Fruit fly (Drosophila melanogaster) whole organism, wandering third instar larva: ENCODE measurements around the gene Cubn2.

ENCODE experiments used
- Abd-B ChIP-seq: fragments of >200 bp; optimal IDR thresholded peaks from 2 replicates; lab custom pipeline; 2017; ENCODE audit warnings: missing biosample characterization, missing genetic modification characterization
- CG32264 ChIP-seq: fragments of 200-800 bp; sonication (Bioruptor generic); optimal IDR thresholded peaks from 2 replicates; lab custom pipeline; 2016; ENCODE audit warnings: missing biosample characterization, missing genetic modification characterization
- CG9705 ChIP-seq: fragments of 200-800 bp; sonication (Bioruptor generic); optimal IDR thresholded peaks from 2 replicates; lab custom pipeline; 2018; ENCODE audit warnings: missing biosample characterization, mild to moderate bottlenecking, missing genetic modification characterization
- Dfd ChIP-seq: fragments of >200 bp; optimal IDR thresholded peaks from 2 replicates; lab custom pipeline; 2017; ENCODE audit warnings: missing biosample characterization, missing genetic modification characterization
- Dif ChIP-seq: fragments of 200-275, 200-300 bp; sonication (Bioruptor generic); optimal IDR thresholded peaks from 2 replicates; lab custom pipeline; 2018; ENCODE audit warnings: missing biosample characterization, missing genetic modification characterization; ENCODE audit not compliant: partially characterized antibody
- GATAd ChIP-seq: sonication (Bioruptor generic); optimal IDR thresholded peaks from 2 replicates; lab custom pipeline; 2016; ENCODE audit warnings: missing biosample characterization, missing genetic modification characterization
- HLH106 ChIP-seq: fragments of 200-800 bp; optimal IDR thresholded peaks from 3 replicates; lab custom pipeline; 2019; ENCODE audit warnings: missing biosample characterization, mild to moderate bottlenecking, missing genetic modification characterization, moderate library complexity
- Hnf4 ChIP-seq: fragments of 200-800 bp; sonication (Bioruptor generic); optimal IDR thresholded peaks from 2 replicates; lab custom pipeline; 2016; ENCODE audit warnings: missing biosample characterization, mild to moderate bottlenecking, missing genetic modification characterization
- Hr78 ChIP-seq: fragments of >200 bp; optimal IDR thresholded peaks from 2 replicates; lab custom pipeline; 2017; ENCODE audit warnings: missing biosample characterization, missing genetic modification characterization
- Hr83 ChIP-seq: fragments of 200-300 bp; sonication (Bioruptor generic); optimal IDR thresholded peaks from 2 replicates; lab custom pipeline; 2016; ENCODE audit warnings: missing biosample characterization, mild to moderate bottlenecking, missing genetic modification characterization, moderate library complexity; ENCODE audit not compliant: poor library complexity, severe bottlenecking
- Jra ChIP-seq: sonication (Bioruptor generic); optimal IDR thresholded peaks from 2 replicates; lab custom pipeline; 2016; ENCODE audit warnings: missing biosample characterization, missing genetic modification characterization
- Mio ChIP-seq: sonication (Bioruptor generic); optimal IDR thresholded peaks from 2 replicates; lab custom pipeline; 2016; ENCODE audit warnings: missing biosample characterization, missing genetic modification characterization
- Myc ChIP-seq: fragments of >200 bp; optimal IDR thresholded peaks from 2 replicates; lab custom pipeline; 2017
- N ChIP-seq: fragments of >200 bp; optimal IDR thresholded peaks from 2 replicates; lab custom pipeline; 2018; ENCODE audit warnings: missing biosample characterization, missing external identifiers, missing genetic modification characterization
- OdsH ChIP-seq: fragments of 200-800 bp; sonication (Bioruptor generic); optimal IDR thresholded peaks from 2 replicates; lab custom pipeline; 2016; ENCODE audit warnings: missing biosample characterization, mild to moderate bottlenecking, missing genetic modification characterization
- Rel ChIP-seq, 2 experiments: fragments of 200-800 bp; sonication (Bioruptor generic) in 1 of 2; optimal IDR thresholded peaks; 2 replicates in 1 of 2; 3 replicates in 1 of 2; lab custom pipeline; 2016 to 2019; ENCODE audit warnings: mild to moderate bottlenecking in 2 of 2, missing biosample characterization in 2 of 2, missing genetic modification characterization in 2 of 2, moderate library complexity in 1 of 2
- Sp1 ChIP-seq: fragments of 200-800 bp; sonication (Bioruptor generic); optimal IDR thresholded peaks from 3 replicates; lab custom pipeline; 2019; ENCODE audit warnings: missing biosample characterization, mild to moderate bottlenecking, missing genetic modification characterization, moderate library complexity
- Vsx2 ChIP-seq: fragments of 200-300, 225-300 bp; sonication (Bioruptor generic); optimal IDR thresholded peaks from 2 replicates; lab custom pipeline; 2018; ENCODE audit warnings: missing biosample characterization, missing genetic modification characterization; ENCODE audit not compliant: partially characterized antibody
- br ChIP-seq: fragments of 200-800 bp; sonication (Bioruptor generic); optimal IDR thresholded peaks from 2 replicates; lab custom pipeline; 2016; ENCODE audit warnings: missing biosample characterization, missing genetic modification characterization
- brk ChIP-seq: fragments of 200-800 bp; sonication (Bioruptor generic); optimal IDR thresholded peaks from 2 replicates; lab custom pipeline; 2016; ENCODE audit warnings: missing biosample characterization, mild to moderate bottlenecking, missing genetic modification characterization
- dl ChIP-seq, 2 experiments: fragments of 175-275, 200-275 bp in 1 of 2; fragments of 200-275 bp in 1 of 2; sonication (Bioruptor generic); optimal IDR thresholded peaks; lab custom pipeline; 2018; ENCODE audit warnings: mild to moderate bottlenecking in 2 of 2, missing biosample characterization in 2 of 2, missing genetic modification characterization in 2 of 2, moderate library complexity in 2 of 2; ENCODE audit not compliant: partially characterized antibody in 2 of 2, insufficient read depth in 1 of 2
- dmrt93B ChIP-seq: fragments of 200-800 bp; sonication (Bioruptor generic); optimal IDR thresholded peaks from 2 replicates; lab custom pipeline; 2018; ENCODE audit warnings: missing biosample characterization, mild to moderate bottlenecking, missing genetic modification characterization
- dsf ChIP-seq: sonication (Bioruptor generic); optimal IDR thresholded peaks from 2 replicates; lab custom pipeline; 2016; ENCODE audit warnings: missing biosample characterization, missing genetic modification characterization, borderline replicate concordance
- ey ChIP-seq: fragments of 200-800 bp; sonication (Bioruptor generic); optimal IDR thresholded peaks from 2 replicates; lab custom pipeline; 2016; ENCODE audit warnings: missing biosample characterization, missing genetic modification characterization
- foxo ChIP-seq, 2 experiments: fragments of 200-800 bp; sonication (Bioruptor generic); optimal IDR thresholded peaks; 2 replicates in 1 of 2; 3 replicates in 1 of 2; lab custom pipeline; 2016 to 2017; ENCODE audit warnings: missing biosample characterization in 2 of 2, missing genetic modification characterization in 2 of 2
- h ChIP-seq: fragments of 200-800 bp; sonication (Bioruptor generic); optimal IDR thresholded peaks from 3 replicates; lab custom pipeline; 2016; ENCODE audit warnings: missing biosample characterization, mild to moderate bottlenecking, missing genetic modification characterization
- jim ChIP-seq: fragments of 175-275, 200-325 bp; sonication (Bioruptor generic); optimal IDR thresholded peaks from 2 replicates; lab custom pipeline; 2016; ENCODE audit warnings: missing biosample characterization, mild to moderate bottlenecking, missing genetic modification characterization
- pan ChIP-seq: fragments of >200 bp; optimal IDR thresholded peaks from 2 replicates; lab custom pipeline; 2017
- psq ChIP-seq: fragments of 200-800 bp; sonication (Bioruptor generic); optimal IDR thresholded peaks from 3 replicates; lab custom pipeline; 2017; ENCODE audit warnings: missing biosample characterization, mild to moderate bottlenecking, missing genetic modification characterization, moderate library complexity
- rgr ChIP-seq: fragments of 200-800 bp; sonication (Bioruptor generic); optimal IDR thresholded peaks from 3 replicates; lab custom pipeline; 2016; ENCODE audit warnings: missing biosample characterization, mild to moderate bottlenecking, missing genetic modification characterization
- sage ChIP-seq: fragments of 200-800 bp; sonication (Bioruptor generic); optimal IDR thresholded peaks from 2 replicates; lab custom pipeline; 2016; ENCODE audit warnings: missing biosample characterization, mild to moderate bottlenecking, missing genetic modification characterization
- sv ChIP-seq: fragments of 200-800 bp; sonication (Bioruptor generic); optimal IDR thresholded peaks from 3 replicates; lab custom pipeline; 2016; ENCODE audit warnings: missing biosample characterization, missing genetic modification characterization
- usp ChIP-seq: fragments of >200 bp; optimal IDR thresholded peaks from 2 replicates; lab custom pipeline; 2017; ENCODE audit warnings: missing biosample characterization, missing genetic modification characterization
- woc ChIP-seq: sonication (Bioruptor generic); optimal IDR thresholded peaks from 2 replicates; lab custom pipeline; 2016; ENCODE audit warnings: missing biosample characterization, mild to moderate bottlenecking, missing genetic modification characterization

Cubn2 gene

dm6 chr3L:11789773-11790172, 24.8 kb downstream of the Cubn2 start, which contains the start of gene Pi3K68D:
Gene Pi3K68D (minus strand): TSS chr3L:11790013.
- TF ChIP-seq Hnf4 (GFP tag; lab: Kevin White, UChicago): no peak
- peak; percentile 95 for TF ChIP-seq psq (GFP tag; lab: Kevin White, UChicago)
- no peak for TF ChIP-seq sage (GFP tag; lab: Kevin White, UChicago)
- no peak for TF ChIP-seq Rel (GFP tag; optimal IDR thresholded peaks at IDR 0.05; lab: Kevin White, UChicago)
- TF ChIP-seq Rel (tag; optimal IDR thresholded peaks at IDR 0.05; lab: Kevin White, UChicago): no peak
- no peak for TF ChIP-seq rgr (GFP tag; lab: Kevin White, UChicago)
- TF ChIP-seq sv (GFP tag; lab: Kevin White, UChicago): no peak
- TF ChIP-seq Dfd: no peak
- TF ChIP-seq usp (GFP tag; lab: Kevin White, UChicago): no peak
- TF ChIP-seq ey (GFP tag; lab: Kevin White, UChicago): peak; percentile 4
- no peak for TF ChIP-seq dsf (GFP tag; lab: Kevin White, UChicago)
- TF ChIP-seq foxo (GFP tag; optimal IDR thresholded peaks at IDR 0.05; lab: Kevin White, UChicago): no peak
- TF ChIP-seq Mio (GFP tag; lab: Kevin White, UChicago): no peak
- no peak for TF ChIP-seq N (GFP tag; lab: Kevin White, UChicago)
- TF ChIP-seq Vsx2 (GFP tag; lab: Kevin White, UChicago): no peak
- TF ChIP-seq Hr83 (GFP tag; lab: Kevin White, UChicago): peak; percentile 28
- no peak for TF ChIP-seq Abd-B (GFP tag; lab: Kevin White, UChicago)
- no peak for TF ChIP-seq Jra (GFP tag; lab: Kevin White, UChicago)
- TF ChIP-seq pan (lab: Kevin White, UChicago): no peak
- no peak for TF ChIP-seq woc (GFP tag; lab: Kevin White, UChicago)
- TF ChIP-seq dmrt93B (GFP tag; lab: Kevin White, UChicago): no peak
- TF ChIP-seq brk (GFP tag; lab: Kevin White, UChicago): no peak
- no peak for TF ChIP-seq br (GFP tag; lab: Kevin White, UChicago)
- TF ChIP-seq CG9705 (GFP tag; lab: Kevin White, UChicago): peak; percentile 23
- TF ChIP-seq dl (GFP tag; optimal IDR thresholded peaks at IDR 0.05; lab: Kevin White, UChicago; ENCODE audit: insufficient read depth in 1 of 2, partially characterized antibody in 2 of 2): no peak
- peak; percentile 19 for TF ChIP-seq CG32264 (GFP tag; lab: Kevin White, UChicago)
- no peak for TF ChIP-seq Sp1 (GFP tag; lab: Kevin White, UChicago)
- TF ChIP-seq HLH106 (tag; lab: Kevin White, UChicago): no peak
- peak; percentile 11 for TF ChIP-seq OdsH (GFP tag; lab: Kevin White, UChicago)
- TF ChIP-seq GATAd: no peak
- TF ChIP-seq Dif (GFP tag; lab: Kevin White, UChicago): no peak
- TF ChIP-seq jim (GFP tag; lab: Kevin White, UChicago): no peak
- no peak for TF ChIP-seq h
- peak; percentile 14 for TF ChIP-seq Myc

- peak; percentile 42 for TF ChIP-seq sage (GFP tag; lab: Kevin White, UChicago)
- TF ChIP-seq Myc: no peak
- no peak for TF ChIP-seq dsf (GFP tag; lab: Kevin White, UChicago)
- TF ChIP-seq foxo (GFP tag; optimal IDR thresholded peaks at IDR 0.05; lab: Kevin White, UChicago): peak in 1 of 2 experiments; percentile 12
- no peak for TF ChIP-seq Jra (GFP tag; lab: Kevin White, UChicago)
- peak; percentile 10 for TF ChIP-seq Rel (GFP tag; optimal IDR thresholded peaks at IDR 0.05; lab: Kevin White, UChicago)
- TF ChIP-seq Rel (tag; optimal IDR thresholded peaks at IDR 0.05; lab: Kevin White, UChicago): peak; percentile 35
- no peak for TF ChIP-seq Sp1 (GFP tag; lab: Kevin White, UChicago)
- TF ChIP-seq psq (GFP tag; lab: Kevin White, UChicago): peak; percentile 87
- no peak for TF ChIP-seq pan (lab: Kevin White, UChicago)
- TF ChIP-seq CG32264 (GFP tag; lab: Kevin White, UChicago): no peak
- no peak for TF ChIP-seq Vsx2 (GFP tag; lab: Kevin White, UChicago)
- no peak for TF ChIP-seq rgr (GFP tag; lab: Kevin White, UChicago)
- no peak for TF ChIP-seq Abd-B (GFP tag; lab: Kevin White, UChicago)
Measured at dm6 chr3L:11788936-11789352, 25.6 kb downstream of the Cubn2 start.

dm6 chr3L:11788195-11788594, 26.4 kb downstream of the Cubn2 start:
- TF ChIP-seq Hr83 (GFP tag; lab: Kevin White, UChicago) (peak; percentile 62), h (peak; percentile 40), Hr78 (no peak), psq (GFP tag; lab: Kevin White, UChicago) (peak; percentile 48), brk (GFP tag; lab: Kevin White, UChicago) (no peak), OdsH (GFP tag; lab: Kevin White, UChicago) (peak; percentile 25), woc (GFP tag; lab: Kevin White, UChicago) (no peak), Rel (GFP tag; optimal IDR thresholded peaks at IDR 0.05; lab: Kevin White, UChicago) (peak; percentile 10), Rel (tag; optimal IDR thresholded peaks at IDR 0.05; lab: Kevin White, UChicago) (peak; percentile 85), rgr (GFP tag; lab: Kevin White, UChicago) (peak; percentile 54), CG9705 (GFP tag; lab: Kevin White, UChicago) (no peak), foxo (GFP tag; optimal IDR thresholded peaks at IDR 0.05; lab: Kevin White, UChicago) (peak in 1 of 2 experiments; percentile 8), jim (GFP tag; lab: Kevin White, UChicago) (no peak), br (GFP tag; lab: Kevin White, UChicago) (peak; percentile 44)
